Fruit fly (Drosophila melanogaster) whole organism, pupa: ENCODE results near the gene CG5641.

Source experiments
- CG15710 ChIP-seq: fragments of 200-800 bp; sonication (Bioruptor generic); optimal IDR thresholded peaks from 2 replicates; lab custom pipeline; 2018; ENCODE audit warnings: missing biosample characterization, mild to moderate bottlenecking, missing genetic modification characterization, moderate library complexity
- CG32121 ChIP-seq: fragments of 200-800 bp; sonication (Bioruptor generic); IDR thresholded peaks from 2 replicates; pipeline ENCODE4 v1.3.6; 2022; ENCODE audit warnings: missing biosample characterization, missing genetic modification characterization
- CG34367 ChIP-seq: fragments of 200-800 bp; sonication (Bioruptor generic); optimal IDR thresholded peaks from 2 replicates; lab custom pipeline; 2018; ENCODE audit warnings: missing biosample characterization, mild to moderate bottlenecking, missing genetic modification characterization
- CG4496 ChIP-seq: fragments of 200-800 bp; sonication (Bioruptor generic); IDR thresholded peaks from 3 replicates; pipeline ENCODE4 v1.3.6; 2022; ENCODE audit warnings: missing biosample characterization, missing genetic modification characterization
- CG8159 ChIP-seq: fragments of 200-800 bp; sonication (Bioruptor generic); optimal IDR thresholded peaks from 3 replicates; lab custom pipeline; 2018; ENCODE audit warnings: missing biosample characterization, mild to moderate bottlenecking, missing genetic modification characterization, moderate library complexity
- CG8301 ChIP-seq: fragments of 200-800 bp; sonication (Bioruptor generic); optimal IDR thresholded peaks from 2 replicates; lab custom pipeline; 2018; ENCODE audit warnings: missing biosample characterization, mild to moderate bottlenecking, missing genetic modification characterization
- CG9948 ChIP-seq: fragments of 200-800 bp; sonication (Bioruptor generic); optimal IDR thresholded peaks from 2 replicates; lab custom pipeline; 2018; ENCODE audit warnings: missing biosample characterization, mild to moderate bottlenecking, missing genetic modification characterization, moderate library complexity
- D1 ChIP-seq: fragments of 200-800 bp; sonication (Bioruptor generic); optimal IDR thresholded peaks from 2 replicates; lab custom pipeline; 2018; ENCODE audit warnings: missing biosample characterization, mild to moderate bottlenecking, missing genetic modification characterization, moderate library complexity
- EcR ChIP-seq: fragments of 200-800 bp; sonication (Bioruptor generic); optimal IDR thresholded peaks from 3 replicates; lab custom pipeline; 2019; ENCODE audit warnings: missing biosample characterization, missing genetic modification characterization, mild to moderate bottlenecking, moderate library complexity, missing genetic modification reagents
- Pif1A ChIP-seq: fragments of 200-800 bp; sonication (Bioruptor generic); optimal IDR thresholded peaks from 3 replicates; lab custom pipeline; 2016; ENCODE audit warnings: missing biosample characterization, missing genetic modification characterization
- fd96Ca ChIP-seq: fragments of 200-800 bp; sonication (Bioruptor generic); IDR thresholded peaks from 3 replicates; pipeline ENCODE4 v1.3.6; 2022; ENCODE audit warnings: missing biosample characterization, missing genetic modification characterization
- gl ChIP-seq: fragments of 200-800 bp; sonication (Bioruptor generic); optimal IDR thresholded peaks from 2 replicates; lab custom pipeline; 2018; ENCODE audit warnings: missing biosample characterization, mild to moderate bottlenecking, missing genetic modification characterization

- TF ChIP-seq fd96Ca (GFP tag; lab: Robert Waterston, UW) (no peak), CG4496 (GFP tag; lab: Robert Waterston, UW) (no peak), CG9948 (tag; lab: Kevin White, UChicago) (no peak), Pif1A (GFP tag; lab: Kevin White, UChicago) (no peak), CG32121 (GFP tag; lab: Robert Waterston, UW) (no peak), D1 (no peak), EcR (GFP tag; lab: Kevin White, UChicago) (no peak), gl (tag; lab: Kevin White, UChicago) (no peak), CG8159 (no peak), CG34367 (tag; lab: Kevin White, UChicago) (no peak), CG15710 (tag; lab: Kevin White, UChicago) (no peak), CG8301 (no peak)
Measured at dm6 chr3R:12429120-12429610, at the start of gene CG5641, which contains the start of gene CG5245.
